Fruit fly (Drosophila melanogaster) whole organism, embryonic: ENCODE data around the gene VhaM9.7-b.

Experiments used
- Abd-B ChIP-seq: fragments of 200-800 bp; sonication (Bioruptor generic); optimal IDR thresholded peaks from 2 replicates; lab custom pipeline; 2018; ENCODE audit warnings: missing biosample characterization, mild to moderate bottlenecking, missing genetic modification characterization, moderate library complexity
- Atf6 ChIP-seq: fragments of 200-800 bp; sonication (Bioruptor generic); IDR thresholded peaks from 2 replicates; pipeline ENCODE4 v1.3.6; 2022; ENCODE audit warnings: missing biosample characterization, missing genetic modification characterization
- Blimp-1 ChIP-seq: fragments of 200-800 bp; sonication (Bioruptor generic); optimal IDR thresholded peaks from 3 replicates; lab custom pipeline; 2018; ENCODE audit warnings: missing biosample characterization, missing genetic modification characterization, mild to moderate bottlenecking, moderate library complexity, missing genetic modification reagents
- CG10654 ChIP-seq: fragments of 200-800 bp; sonication (Bioruptor generic); optimal IDR thresholded peaks from 2 replicates; lab custom pipeline; 2016; ENCODE audit warnings: missing biosample characterization, missing genetic modification characterization
- CG11456 ChIP-seq: fragments of 200-800 bp; sonication (Bioruptor generic); IDR thresholded peaks from 3 replicates; pipeline ENCODE4 v1.3.6; 2022; ENCODE audit warnings: missing biosample characterization, missing genetic modification characterization
- CG12659 ChIP-seq: fragments of 200-800 bp; sonication (Bioruptor generic); optimal IDR thresholded peaks from 3 replicates; lab custom pipeline; 2017; ENCODE audit warnings: mild to moderate bottlenecking, missing biosample characterization, missing genetic modification reagents, missing genetic modification characterization
- CG13894 ChIP-seq: fragments of 200-800 bp; sonication (Bioruptor generic); optimal IDR thresholded peaks from 3 replicates; lab custom pipeline; 2018; ENCODE audit warnings: missing biosample characterization, mild to moderate bottlenecking, missing genetic modification characterization, moderate library complexity
- CG16863 ChIP-seq: fragments of 200-800 bp; sonication (Bioruptor generic); optimal IDR thresholded peaks from 3 replicates; lab custom pipeline; 2016; ENCODE audit warnings: missing biosample characterization, missing genetic modification characterization
- CG18764 ChIP-seq: fragments of 200-800 bp; sonication (Bioruptor generic); optimal IDR thresholded peaks from 3 replicates; lab custom pipeline; 2016; ENCODE audit warnings: missing biosample characterization, missing genetic modification characterization
- CG2678 ChIP-seq: fragments of 200-800 bp; sonication (Bioruptor generic); optimal IDR thresholded peaks from 3 replicates; lab custom pipeline; 2019; ENCODE audit warnings: missing biosample characterization, mild to moderate bottlenecking, missing genetic modification characterization, moderate library complexity
- CG30431 ChIP-seq: fragments of 200-800 bp; sonication (Bioruptor generic); optimal IDR thresholded peaks from 2 replicates; lab custom pipeline; 2017; ENCODE audit warnings: missing biosample characterization, missing genetic modification characterization
- CG31441 ChIP-seq: fragments of 200-800 bp; sonication (Bioruptor generic); IDR thresholded peaks from 2 replicates; pipeline ENCODE4 v1.3.6; 2022; ENCODE audit warnings: missing biosample characterization, missing genetic modification characterization
- CG32772 ChIP-seq: fragments of 200-800 bp; sonication (Bioruptor generic); IDR thresholded peaks from 2 replicates; pipeline ENCODE4 v1.3.6; 2022; ENCODE audit warnings: missing biosample characterization, missing genetic modification characterization
- CG3407 ChIP-seq: fragments of 200-800 bp; sonication (Bioruptor generic); optimal IDR thresholded peaks from 2 replicates; lab custom pipeline; 2018; ENCODE audit warnings: missing biosample characterization, mild to moderate bottlenecking, missing genetic modification characterization
- CG34224 ChIP-seq: fragments of 200-800 bp; sonication (Bioruptor generic); IDR thresholded peaks from 3 replicates; pipeline ENCODE4 v1.3.6; 2022; ENCODE audit warnings: missing biosample characterization, missing genetic modification characterization; ENCODE audit not compliant: partially characterized antibody
- CG7556 ChIP-seq: fragments of 200-800 bp; sonication (Bioruptor generic); optimal IDR thresholded peaks from 2 replicates; lab custom pipeline; 2017; ENCODE audit warnings: missing biosample characterization, mild to moderate bottlenecking, missing genetic modification characterization
- CG9797 ChIP-seq: fragments of 200-800 bp; sonication (Bioruptor generic); optimal IDR thresholded peaks from 3 replicates; lab custom pipeline; 2018; ENCODE audit warnings: missing biosample characterization, mild to moderate bottlenecking, missing genetic modification characterization
- Camta ChIP-seq: fragments of 200-800 bp; sonication (Bioruptor generic); optimal IDR thresholded peaks from 2 replicates; lab custom pipeline; 2016; ENCODE audit warnings: missing biosample characterization, missing genetic modification characterization
- D ChIP-seq, 2 experiments: fragments of 200-800 bp in 1 of 2; fragments of >200 bp in 1 of 2; sonication (Bioruptor generic) in 1 of 2; optimal IDR thresholded peaks; 2 replicates in 1 of 2; 3 replicates in 1 of 2; lab custom pipeline; 2017; ENCODE audit warnings: mild to moderate bottlenecking in 1 of 2, missing biosample characterization in 1 of 2, missing genetic modification characterization in 1 of 2, missing genetic modification reagents in 1 of 2
- D19B ChIP-seq: fragments of 200-800 bp; sonication (Bioruptor generic); optimal IDR thresholded peaks from 2 replicates; lab custom pipeline; 2017; ENCODE audit warnings: missing biosample characterization, mild to moderate bottlenecking, missing genetic modification characterization
- Dad ChIP-seq: fragments of 200-800 bp; sonication (Bioruptor generic); optimal IDR thresholded peaks from 3 replicates; lab custom pipeline; 2016; ENCODE audit warnings: missing biosample characterization, missing genetic modification characterization
- ERR ChIP-seq: fragments of 200-800 bp; sonication (Bioruptor generic); optimal IDR thresholded peaks from 2 replicates; lab custom pipeline; 2016; ENCODE audit warnings: missing biosample characterization, missing genetic modification characterization
- HHEX ChIP-seq: fragments of 200-800 bp; sonication (Bioruptor generic); optimal IDR thresholded peaks from 3 replicates; lab custom pipeline; 2017; ENCODE audit warnings: missing biosample characterization, mild to moderate bottlenecking, missing genetic modification characterization, missing genetic modification reagents
- HLH3B ChIP-seq: fragments of 200-800 bp; sonication (Bioruptor generic); IDR thresholded peaks from 2 replicates; pipeline ENCODE4 v1.3.6; 2022; ENCODE audit warnings: missing biosample characterization, missing genetic modification characterization
- HLHmδ ChIP-seq: fragments of 200-800 bp; sonication (Bioruptor generic); optimal IDR thresholded peaks from 2 replicates; lab custom pipeline; 2018; ENCODE audit warnings: missing biosample characterization, mild to moderate bottlenecking, missing genetic modification characterization, moderate library complexity
- Lhr ChIP-seq: fragments of 200-800 bp; sonication (Bioruptor generic); optimal IDR thresholded peaks from 3 replicates; lab custom pipeline; 2017; ENCODE audit warnings: mild to moderate bottlenecking, missing biosample characterization, missing genetic modification reagents, missing genetic modification characterization
- Mes4 ChIP-seq: fragments of 200-800 bp; sonication (Bioruptor generic); optimal IDR thresholded peaks from 2 replicates; lab custom pipeline; 2016; ENCODE audit warnings: missing biosample characterization, missing genetic modification characterization
- NFAT ChIP-seq: fragments of 200-800 bp; sonication (Bioruptor generic); IDR thresholded peaks from 2 replicates; pipeline ENCODE4 v1.3.6; 2022; ENCODE audit warnings: missing biosample characterization, missing genetic modification characterization
- Nf-YC ChIP-seq: fragments of 200-800 bp; optimal IDR thresholded peaks from 3 replicates; lab custom pipeline; 2019; ENCODE audit warnings: missing biosample characterization, mild to moderate bottlenecking, missing genetic modification characterization, moderate library complexity
- Ssrp ChIP-seq: fragments of 200-800 bp; sonication (Bioruptor generic); optimal IDR thresholded peaks from 2 replicates; lab custom pipeline; 2018; ENCODE audit warnings: missing biosample characterization, mild to moderate bottlenecking, missing genetic modification characterization, moderate library complexity
- Trl ChIP-seq, 3 experiments: fragments of >200 bp in 2 of 3; fragments of 200-800 bp in 1 of 3; sonication (Bioruptor generic) in 1 of 3; optimal IDR thresholded peaks; 2 replicates in 1 of 3; 3 replicates in 2 of 3; lab custom pipeline; 2016 to 2017; ENCODE audit warnings: missing biosample characterization in 1 of 3, missing genetic modification characterization in 1 of 3
- Usf ChIP-seq: fragments of 200-800 bp; sonication (Bioruptor generic); optimal IDR thresholded peaks from 2 replicates; lab custom pipeline; 2017; ENCODE audit warnings: missing genotype, missing biosample characterization, missing genetic modification characterization
- al ChIP-seq: fragments of 200-800 bp; sonication (Bioruptor generic); IDR thresholded peaks from 2 replicates; pipeline ENCODE4 v1.3.6; 2022; ENCODE audit warnings: missing biosample characterization, missing genetic modification characterization
- ara ChIP-seq: fragments of 200-800 bp; sonication (Bioruptor generic); IDR thresholded peaks from 2 replicates; pipeline ENCODE4 v1.3.6; 2022; ENCODE audit warnings: missing biosample characterization, missing genetic modification characterization
- ato ChIP-seq: fragments of 200-800 bp; sonication (Bioruptor generic); IDR thresholded peaks from 2 replicates; pipeline ENCODE4 v1.3.6; 2022; ENCODE audit warnings: missing biosample characterization, missing genetic modification characterization; ENCODE audit not compliant: partially characterized antibody
- bcd ChIP-seq: fragments of 200-800 bp; sonication (Bioruptor generic); optimal IDR thresholded peaks from 2 replicates; lab custom pipeline; 2017; ENCODE audit warnings: missing biosample characterization, mild to moderate bottlenecking, missing genetic modification characterization
- bsh ChIP-seq, 2 experiments: fragments of 200-800 bp; sonication (Bioruptor generic); optimal IDR thresholded peaks; 2 replicates each; lab custom pipeline; 2017 to 2018; ENCODE audit warnings: mild to moderate bottlenecking in 2 of 2, missing biosample characterization in 2 of 2, missing genetic modification characterization in 2 of 2, moderate library complexity in 1 of 2
- btn ChIP-seq: fragments of 200-800 bp; sonication (Bioruptor generic); optimal IDR thresholded peaks from 2 replicates; lab custom pipeline; 2016; ENCODE audit warnings: missing biosample characterization, missing genetic modification characterization
- cg ChIP-seq: fragments of 200-800 bp; sonication (Bioruptor generic); optimal IDR thresholded peaks from 3 replicates; lab custom pipeline; 2019; ENCODE audit warnings: missing biosample characterization, mild to moderate bottlenecking, missing genetic modification characterization, moderate library complexity
- ind ChIP-seq: fragments of 200-800 bp; sonication (Bioruptor generic); optimal IDR thresholded peaks from 3 replicates; lab custom pipeline; 2016; ENCODE audit warnings: missing biosample characterization, missing genetic modification characterization
- nmo ChIP-seq: fragments of 200-800 bp; sonication (Bioruptor generic); optimal IDR thresholded peaks from 2 replicates; lab custom pipeline; 2018; ENCODE audit warnings: missing biosample characterization, mild to moderate bottlenecking, missing genetic modification characterization, moderate library complexity
- org-1 ChIP-seq: fragments of 200-800 bp; sonication (Bioruptor generic); optimal IDR thresholded peaks from 2 replicates; lab custom pipeline; 2017; ENCODE audit warnings: missing biosample characterization, missing genetic modification characterization
- pzg ChIP-seq: fragments of 200-800 bp; sonication (Bioruptor generic); optimal IDR thresholded peaks from 3 replicates; lab custom pipeline; 2018; ENCODE audit warnings: missing biosample characterization, mild to moderate bottlenecking, missing genetic modification characterization, moderate library complexity
- schlank ChIP-seq: fragments of 200-800 bp; sonication (Bioruptor generic); optimal IDR thresholded peaks from 2 replicates; lab custom pipeline; 2018; ENCODE audit warnings: missing biosample characterization, mild to moderate bottlenecking, missing genetic modification characterization
- scrt ChIP-seq: fragments of 200-800 bp; sonication (Bioruptor generic); optimal IDR thresholded peaks from 2 replicates; lab custom pipeline; 2018; ENCODE audit warnings: missing biosample characterization, mild to moderate bottlenecking, missing genetic modification characterization, moderate library complexity
- slp2 ChIP-seq: fragments of 200-800 bp; sonication (Bioruptor generic); optimal IDR thresholded peaks from 2 replicates; lab custom pipeline; 2016; ENCODE audit warnings: missing biosample characterization, missing genetic modification characterization
- trh ChIP-seq: fragments of 200-800 bp; sonication (Bioruptor generic); optimal IDR thresholded peaks from 2 replicates; lab custom pipeline; 2016; ENCODE audit warnings: missing biosample characterization, missing genetic modification characterization
- zen ChIP-seq: fragments of 200-800 bp; sonication (Bioruptor generic); optimal IDR thresholded peaks from 3 replicates; lab custom pipeline; 2018; ENCODE audit warnings: missing biosample characterization, mild to moderate bottlenecking, missing genetic modification characterization, moderate library complexity
- zen2 ChIP-seq: fragments of 200-800 bp; sonication (Bioruptor generic); IDR thresholded peaks from 3 replicates; pipeline ENCODE4 v1.3.6; 2022; ENCODE audit warnings: missing biosample characterization, missing genetic modification characterization; ENCODE audit not compliant: partially characterized antibody

VhaM9.7-b gene

DNA sequence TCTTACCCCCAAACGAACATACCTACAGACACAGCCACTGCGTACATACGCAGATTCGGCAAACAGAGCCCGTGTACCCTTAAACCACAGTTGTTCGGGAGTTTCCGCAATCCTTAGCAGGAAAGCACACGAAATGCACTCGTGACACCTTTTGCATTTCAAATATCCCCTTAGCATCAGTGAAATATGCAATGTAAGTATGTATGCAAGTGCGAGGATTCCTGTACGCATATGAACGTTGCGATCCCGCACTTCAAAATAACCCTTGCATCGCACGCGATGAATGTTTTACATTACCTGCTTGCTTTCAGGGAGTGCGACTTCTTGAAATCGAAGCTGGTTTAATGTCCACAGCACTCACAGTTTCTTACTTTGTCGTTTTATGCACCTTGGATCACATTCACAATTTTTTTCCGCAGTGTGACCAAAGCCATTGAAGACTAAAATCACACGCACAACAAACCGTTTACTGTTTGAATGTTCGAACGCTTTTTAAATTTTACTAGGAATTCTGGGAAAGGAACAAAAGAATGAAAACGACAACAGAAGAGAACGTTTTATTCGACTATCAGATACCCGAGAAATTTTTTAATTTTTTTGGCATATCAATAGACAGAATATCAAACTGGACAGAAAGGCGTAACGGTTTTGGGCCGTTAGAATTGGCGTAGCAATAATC lies 6.3 kb upstream of the VhaM9.7-b start, which contains the start of gene Mkrn1 (continued):
- TF ChIP-seq ERR (GFP tag; lab: Kevin White, UChicago) = no peak
- peak; percentile 35 for TF ChIP-seq CG12659 (GFP tag; lab: Kevin White, UChicago)
- TF ChIP-seq D (optimal IDR thresholded peaks at IDR 0.05; lab: Kevin White, UChicago) = peak; percentile 67
- TF ChIP-seq D (GFP tag; optimal IDR thresholded peaks at IDR 0.05; lab: Kevin White, UChicago) = no peak
- no peak for TF ChIP-seq CG18764 (GFP tag; lab: Kevin White, UChicago)
- no peak for TF ChIP-seq bsh (GFP tag; optimal IDR thresholded peaks at IDR 0.05; lab: Kevin White, UChicago)
- TF ChIP-seq al (GFP tag; lab: Robert Waterston, UW) = no peak
- no peak for TF ChIP-seq schlank (tag; lab: Kevin White, UChicago)
- TF ChIP-seq trh (GFP tag; lab: Kevin White, UChicago) = no peak
- TF ChIP-seq Trl (optimal IDR thresholded peaks at IDR 0.05; lab: Kevin White, UChicago) = no peak
- no peak for TF ChIP-seq Trl (GFP tag; optimal IDR thresholded peaks at IDR 0.05; lab: Kevin White, UChicago)
- no peak for TF ChIP-seq scrt (GFP tag; lab: Kevin White, UChicago)
- no peak for TF ChIP-seq CG31441
- peak; percentile 72 for TF ChIP-seq pzg (GFP tag; lab: Kevin White, UChicago)
- no peak for TF ChIP-seq CG16863
- no peak for TF ChIP-seq Abd-B
- no peak for TF ChIP-seq HLH3B
- TF ChIP-seq Lhr (GFP tag; lab: Kevin White, UChicago) = peak; percentile 70
- no peak for TF ChIP-seq cg (GFP tag; lab: Kevin White, UChicago)
- TF ChIP-seq Nf-YC (tag; lab: Kevin White, UChicago) = no peak
- no peak for TF ChIP-seq Ssrp (tag; lab: Kevin White, UChicago)
- TF ChIP-seq org-1 (GFP tag; lab: Kevin White, UChicago) = no peak
- TF ChIP-seq CG32772 = no peak
- TF ChIP-seq slp2 (GFP tag; lab: Kevin White, UChicago) = no peak
- TF ChIP-seq CG13894 (tag; lab: Kevin White, UChicago) = no peak
- no peak for TF ChIP-seq ind (GFP tag; lab: Kevin White, UChicago)
- TF ChIP-seq CG34224 (GFP tag; lab: Robert Waterston, UW) = peak; percentile 62; the same call in 2 of the 3 replicates
- TF ChIP-seq zen2 (GFP tag; lab: Robert Waterston, UW) = no peak
- TF ChIP-seq CG7556 (GFP tag; lab: Kevin White, UChicago) = no peak
- no peak for TF ChIP-seq CG3407
- TF ChIP-seq bcd (GFP tag; lab: Kevin White, UChicago) = no peak
- no peak for TF ChIP-seq CG11456
- TF ChIP-seq nmo (GFP tag; lab: Kevin White, UChicago) = peak; percentile 33
- TF ChIP-seq ara (GFP tag; lab: Robert Waterston, UW) = no peak
- no peak for TF ChIP-seq Usf (GFP tag; lab: Kevin White, UChicago)
- TF ChIP-seq HLHmδ = no peak
- no peak for TF ChIP-seq HHEX
- no peak for TF ChIP-seq CG2678 (tag; lab: Kevin White, UChicago)
- peak; percentile 88 for TF ChIP-seq D19B (GFP tag; lab: Kevin White, UChicago)
- no peak for TF ChIP-seq CG30431 (GFP tag; lab: Kevin White, UChicago)
- no peak for TF ChIP-seq Blimp-1 (GFP tag; lab: Kevin White, UChicago)
- no peak for TF ChIP-seq Dad
- peak; percentile 4 for TF ChIP-seq zen (tag; lab: Kevin White, UChicago)
- peak; percentile 81 for TF ChIP-seq CG9797 (GFP tag; lab: Kevin White, UChicago)
- no peak for TF ChIP-seq CG10654 (GFP tag; lab: Kevin White, UChicago)
- no peak for TF ChIP-seq Camta (GFP tag; lab: Kevin White, UChicago)
- TF ChIP-seq ato = peak; percentile 79
- TF ChIP-seq Mes4 = no peak
- TF ChIP-seq NFAT = no peak
- TF ChIP-seq Atf6 (GFP tag; lab: Robert Waterston, UW) = no peak
- TF ChIP-seq btn = no peak
